Worm (Caenorhabditis elegans) whole organism, late embryonic: ENCODE measurements around the gene C02E7.8.

ENCODE experiments used
- C38D4.7 ChIP-seq: fragments of 200-800 bp; sonication (Bioruptor generic); optimal IDR thresholded peaks from 2 replicates; lab custom pipeline; 2018; ENCODE audit warnings: mild to moderate bottlenecking, missing genetic modification characterization, moderate library complexity, missing compliant biosample characterization
- K02D7.2 ChIP-seq: sonication (generic microtip); optimal IDR thresholded peaks from 2 replicates; lab custom pipeline; 2017; ENCODE audit warnings: mild to moderate bottlenecking, missing genetic modification characterization, missing compliant biosample characterization
- K09A11.1 ChIP-seq: sonication (generic microtip); optimal IDR thresholded peaks from 2 replicates; lab custom pipeline; 2017; ENCODE audit warnings: antibody characterized with exemption, mild to moderate bottlenecking, missing genetic modification characterization, missing compliant biosample characterization; ENCODE audit not compliant: insufficient read depth
- ahr-1 ChIP-seq: sonication (generic microtip); optimal IDR thresholded peaks from 2 replicates; lab custom pipeline; 2016; ENCODE audit warnings: missing genetic modification characterization, missing compliant biosample characterization
- ama-1 ChIP-seq: fragments of 150-350 bp; optimal IDR thresholded peaks from 2 replicates; lab custom pipeline; 2014
- ceh-14 ChIP-seq: sonication (generic microtip); optimal IDR thresholded peaks from 2 replicates; lab custom pipeline; 2016; ENCODE audit warnings: missing genotype, missing genetic modification characterization, missing compliant biosample characterization
- ceh-19 ChIP-seq: fragments of 200-800 bp; sonication (Bioruptor generic); optimal IDR thresholded peaks from 2 replicates; lab custom pipeline; 2018; ENCODE audit warnings: mild to moderate bottlenecking, missing genetic modification characterization, missing compliant biosample characterization
- ceh-22 ChIP-seq: sonication (generic microtip); optimal IDR thresholded peaks from 2 replicates; lab custom pipeline; 2017; ENCODE audit warnings: missing biosample characterization, missing genetic modification characterization
- ceh-24 ChIP-seq: sonication (generic microtip); optimal IDR thresholded peaks from 2 replicates; lab custom pipeline; 2016; ENCODE audit warnings: mild to moderate bottlenecking, missing genetic modification characterization, missing compliant biosample characterization
- ceh-30 ChIP-seq: fragments of 150-350 bp; optimal IDR thresholded peaks from 2 replicates; lab custom pipeline; 2014; ENCODE audit warnings: missing biosample characterization, missing genetic modification characterization
- ceh-31 ChIP-seq: sonication (generic microtip); optimal IDR thresholded peaks from 2 replicates; lab custom pipeline; 2016; ENCODE audit warnings: missing genetic modification characterization, missing compliant biosample characterization
- ceh-48 ChIP-seq: sonication (generic microtip); optimal IDR thresholded peaks from 2 replicates; lab custom pipeline; 2016; ENCODE audit warnings: missing genetic modification characterization, inconsistent platforms, missing compliant biosample characterization
- ceh-9 ChIP-seq: sonication (generic microtip); optimal IDR thresholded peaks from 2 replicates; lab custom pipeline; 2016; ENCODE audit warnings: mild to moderate bottlenecking, missing genetic modification characterization, inconsistent platforms, missing compliant biosample characterization
- dmd-4 ChIP-seq: sonication (generic microtip); optimal IDR thresholded peaks from 2 replicates; lab custom pipeline; 2016; ENCODE audit warnings: borderline replicate concordance, missing genetic modification characterization, missing compliant biosample characterization
- elt-4 ChIP-seq: sonication (generic microtip); optimal IDR thresholded peaks from 2 replicates; lab custom pipeline; 2016; ENCODE audit warnings: missing genetic modification characterization, missing compliant biosample characterization
- ets-4 ChIP-seq: sonication (generic microtip); optimal IDR thresholded peaks from 2 replicates; lab custom pipeline; 2016; ENCODE audit warnings: missing genetic modification characterization, missing compliant biosample characterization
- eyg-1 ChIP-seq: sonication (generic microtip); optimal IDR thresholded peaks from 2 replicates; lab custom pipeline; 2016; ENCODE audit warnings: missing genotype, missing genetic modification characterization, missing compliant biosample characterization
- fkh-6 ChIP-seq: sonication (generic microtip); optimal IDR thresholded peaks from 2 replicates; lab custom pipeline; 2016; ENCODE audit warnings: missing genetic modification characterization, missing compliant biosample characterization
- gmeb-2 ChIP-seq: sonication (generic microtip); optimal IDR thresholded peaks from 2 replicates; lab custom pipeline; 2016; ENCODE audit warnings: missing genetic modification characterization, inconsistent platforms, missing compliant biosample characterization
- hlh-15 ChIP-seq: sonication (generic microtip); optimal IDR thresholded peaks from 2 replicates; lab custom pipeline; 2016; ENCODE audit warnings: missing genetic modification characterization, missing compliant biosample characterization
- hlh-30 ChIP-seq: sonication (generic microtip); optimal IDR thresholded peaks from 2 replicates; lab custom pipeline; 2017; ENCODE audit warnings: antibody characterized with exemption, missing genetic modification characterization, missing compliant biosample characterization; ENCODE audit not compliant: insufficient read depth
- lim-6 ChIP-seq: sonication (generic microtip); optimal IDR thresholded peaks from 2 replicates; lab custom pipeline; 2016; ENCODE audit warnings: missing genetic modification characterization, missing compliant biosample characterization
- madf-2 ChIP-seq: sonication (generic microtip); optimal IDR thresholded peaks from 2 replicates; lab custom pipeline; 2017; ENCODE audit warnings: missing genetic modification characterization, missing compliant biosample characterization
- mec-3 ChIP-seq: sonication (generic microtip); optimal IDR thresholded peaks from 2 replicates; lab custom pipeline; 2016; ENCODE audit warnings: borderline replicate concordance, missing genetic modification characterization, missing compliant biosample characterization
- nfya-1 ChIP-seq: sonication (generic microtip); optimal IDR thresholded peaks from 2 replicates; lab custom pipeline; 2017; ENCODE audit warnings: missing genetic modification characterization, mild to moderate bottlenecking, missing compliant biosample characterization, antibody characterized with exemption, moderate library complexity
- nhr-11 ChIP-seq: fragments of 150-350 bp; optimal IDR thresholded peaks from 2 replicates; lab custom pipeline; 2014; ENCODE audit warnings: missing biosample characterization, missing genetic modification characterization
- odd-2 ChIP-seq: sonication (generic microtip); optimal IDR thresholded peaks from 2 replicates; lab custom pipeline; 2017; ENCODE audit warnings: antibody characterized with exemption, mild to moderate bottlenecking, missing genetic modification characterization, missing compliant biosample characterization
- pag-3 ChIP-seq: sonication (generic microtip); optimal IDR thresholded peaks from 2 replicates; lab custom pipeline; 2016; ENCODE audit warnings: missing compliant biosample characterization, missing genetic modification characterization, borderline replicate concordance
- pat-9 ChIP-seq: fragments of 200-800 bp; sonication (Bioruptor generic); optimal IDR thresholded peaks from 2 replicates; lab custom pipeline; 2018; ENCODE audit warnings: mild to moderate bottlenecking, missing genetic modification characterization, moderate library complexity, missing compliant biosample characterization
- pax-1 ChIP-seq: fragments of 150-350 bp; optimal IDR thresholded peaks from 2 replicates; lab custom pipeline; 2014; ENCODE audit warnings: missing biosample characterization, missing genetic modification characterization
- pha-2 ChIP-seq: sonication (generic microtip); optimal IDR thresholded peaks from 2 replicates; lab custom pipeline; 2017; ENCODE audit warnings: mild to moderate bottlenecking, missing genetic modification characterization, missing compliant biosample characterization
- pha-4 ChIP-seq: fragments of 150-350 bp; optimal IDR thresholded peaks from 2 replicates; lab custom pipeline; 2018; ENCODE audit warnings: missing biosample characterization, missing genetic modification reagents, missing genetic modification characterization
- pqm-1 ChIP-seq: sonication (generic microtip); optimal IDR thresholded peaks from 2 replicates; lab custom pipeline; 2016; ENCODE audit warnings: missing genetic modification characterization, missing compliant biosample characterization
- pros-1 ChIP-seq: fragments of 150-350 bp; optimal IDR thresholded peaks from 2 replicates; lab custom pipeline; 2014; ENCODE audit warnings: missing biosample characterization, missing genetic modification reagents, missing genetic modification characterization
- sdc-2 ChIP-seq: sonication (generic microtip); optimal IDR thresholded peaks from 2 replicates; lab custom pipeline; 2016; ENCODE audit warnings: missing genotype, missing genetic modification characterization, missing compliant biosample characterization
- sox-2 ChIP-seq: fragments of 200-800 bp; sonication (Bioruptor generic); IDR thresholded peaks from 2 replicates; pipeline ENCODE4 v1.3.6; 2022; ENCODE audit warnings: missing genetic modification reagents, missing genetic modification characterization, missing compliant biosample characterization
- sox-4 ChIP-seq: sonication (generic microtip); optimal IDR thresholded peaks from 2 replicates; lab custom pipeline; 2017; ENCODE audit warnings: mild to moderate bottlenecking, missing genetic modification characterization, inconsistent platforms, missing compliant biosample characterization
- tbx-7 ChIP-seq: sonication (generic microtip); optimal IDR thresholded peaks from 2 replicates; lab custom pipeline; 2016; ENCODE audit warnings: missing genotype, missing genetic modification characterization, missing compliant biosample characterization
- ttx-3 ChIP-seq: sonication (generic microtip); optimal IDR thresholded peaks from 2 replicates; lab custom pipeline; 2016; ENCODE audit warnings: missing genetic modification reagents, missing genetic modification characterization, missing compliant biosample characterization
- unc-3 ChIP-seq, 2 experiments: fragments of 200-800 bp in 1 of 2; sonication (Bioruptor generic) in 1 of 2; sonication (generic microtip) in 1 of 2; conservative IDR thresholded peaks in 1 of 2; optimal IDR thresholded peaks in 1 of 2; 2 replicates each; pipeline versions ENCODE4 v1.3.6 to Lab custom; 2016 to 2022; ENCODE audit warnings: missing compliant biosample characterization in 2 of 2, missing genetic modification characterization in 2 of 2, missing genetic modification reagents in 1 of 2
- unc-42 ChIP-seq: sonication (generic microtip); optimal IDR thresholded peaks from 2 replicates; lab custom pipeline; 2016; ENCODE audit warnings: missing genotype, missing genetic modification characterization, missing compliant biosample characterization
- unc-55 ChIP-seq: sonication (generic microtip); optimal IDR thresholded peaks from 2 replicates; lab custom pipeline; 2017; ENCODE audit warnings: missing biosample characterization, missing genetic modification reagents, missing genetic modification characterization
- unc-86 ChIP-seq: sonication (generic microtip); optimal IDR thresholded peaks from 2 replicates; lab custom pipeline; 2016; ENCODE audit warnings: missing genetic modification characterization, missing compliant biosample characterization
- zip-5 ChIP-seq: sonication (generic microtip); optimal IDR thresholded peaks from 2 replicates; lab custom pipeline; 2016; ENCODE audit warnings: missing genetic modification characterization, missing compliant biosample characterization
- ztf-16 ChIP-seq: sonication (generic microtip); optimal IDR thresholded peaks from 2 replicates; lab custom pipeline; 2017; ENCODE audit warnings: missing genetic modification characterization, missing compliant biosample characterization

C02E7.8 gene

ce11 chrV:4951434-4951833 is 30.8 kb upstream of the C02E7.8 start, which contains the start of gene str-207:
Gene str-207, plus strand, starts transcription at chrV:4951734.
- TF ChIP-seq sdc-2 (tag; lab: Kevin White, UChicago): no peak
- no peak for TF ChIP-seq nfya-1 (tag; lab: Kevin White, UChicago)
- TF ChIP-seq ceh-14: no peak
- TF ChIP-seq C38D4.7 (GFP tag; lab: Kevin White, UChicago): no peak
- TF ChIP-seq sox-2 (GFP tag; lab: Robert Waterston, UW): no peak
- TF ChIP-seq pros-1 (tag; lab: Kevin White, UChicago): no peak
- no peak for TF ChIP-seq ahr-1 (tag; lab: Kevin White, UChicago)
- TF ChIP-seq pqm-1 (tag; lab: Kevin White, UChicago): no peak
- no peak for TF ChIP-seq unc-42
- TF ChIP-seq ceh-48 (tag; lab: Kevin White, UChicago): no peak
- TF ChIP-seq hlh-30: no peak
- no peak for TF ChIP-seq K09A11.1 (tag; lab: Kevin White, UChicago)
- no peak for TF ChIP-seq pha-2
- no peak for TF ChIP-seq gmeb-2
- no peak for TF ChIP-seq ttx-3 (tag; lab: Kevin White, UChicago)
- no peak for TF ChIP-seq ceh-30 (tag; lab: Kevin White, UChicago)

- TF ChIP-seq ceh-9 (tag; lab: Kevin White, UChicago): no peak
- no peak for TF ChIP-seq ets-4 (tag; lab: Kevin White, UChicago)
Measured at ce11 chrV:4948635-4949034, 28.0 kb upstream of the C02E7.8 start, which contains the start of gene str-209. Gene str-209, plus strand, starts transcription at chrV:4948935.

ce11 chrV:4944219-4944618 is 23.6 kb upstream of the C02E7.8 start, which contains the start of gene str-211:
Gene str-211, minus strand, starts transcription at chrV:4944319.
- TF ChIP-seq madf-2 (tag; lab: Kevin White, UChicago) (no peak), K02D7.2 (tag; lab: Kevin White, UChicago) (no peak), pag-3 (no peak), dmd-4 (tag; lab: Kevin White, UChicago) (no peak), mec-3 (tag; lab: Kevin White, UChicago) (no peak), eyg-1 (tag; lab: Kevin White, UChicago) (no peak), zip-5 (tag; lab: Kevin White, UChicago) (no peak), pat-9 (tag; lab: Kevin White, UChicago) (no peak), unc-86 (tag; lab: Kevin White, UChicago) (no peak), unc-42 (no peak), sox-4 (tag; lab: Kevin White, UChicago) (no peak), ceh-22 (tag; lab: Kevin White, UChicago) (no peak)

- TF ChIP-seq sox-2 (GFP tag; lab: Robert Waterston, UW) (no peak), sdc-2 (tag; lab: Kevin White, UChicago) (no peak), eyg-1 (tag; lab: Kevin White, UChicago) (no peak), C38D4.7 (GFP tag; lab: Kevin White, UChicago) (no peak), lim-6 (tag; lab: Kevin White, UChicago) (no peak), dmd-4 (tag; lab: Kevin White, UChicago) (no peak), ceh-31 (tag; lab: Kevin White, UChicago) (no peak), pros-1 (tag; lab: Kevin White, UChicago) (no peak), pha-4 (tag; lab: Kevin White, UChicago) (no peak), ceh-19 (GFP tag; lab: Kevin White, UChicago) (no peak), ceh-9 (tag; lab: Kevin White, UChicago) (no peak)
Measured at ce11 chrV:4937337-4937736, 16.7 kb upstream of the C02E7.8 start.

ce11 chrV:4935096-4935495 is 14.5 kb upstream of the C02E7.8 start:
- no peak for TF ChIP-seq K09A11.1 (tag; lab: Kevin White, UChicago)
- TF ChIP-seq pat-9 (tag; lab: Kevin White, UChicago): no peak
- no peak for TF ChIP-seq tbx-7
- TF ChIP-seq unc-55 (GFP tag; lab: Kevin White, UChicago): no peak
- no peak for TF ChIP-seq pax-1 (tag; lab: Kevin White, UChicago)
- TF ChIP-seq unc-3 (GFP tag; conservative IDR thresholded peaks at IDR 0.05; lab: Robert Waterston, UW): no peak
- no peak for TF ChIP-seq unc-3 (tag; optimal IDR thresholded peaks at IDR 0.05; lab: Kevin White, UChicago)
- TF ChIP-seq elt-4 (tag; lab: Kevin White, UChicago): no peak
- no peak for TF ChIP-seq ama-1 (lab: Kevin White, UChicago)
- TF ChIP-seq fkh-6 (tag; lab: Kevin White, UChicago): no peak
- no peak for TF ChIP-seq odd-2 (tag; lab: Kevin White, UChicago)
- TF ChIP-seq ztf-16: no peak
- TF ChIP-seq hlh-15 (tag; lab: Kevin White, UChicago): no peak
- no peak for TF ChIP-seq nhr-11 (tag; lab: Kevin White, UChicago)
- no peak for TF ChIP-seq ceh-24
- no peak for TF ChIP-seq ceh-14
- no peak for TF ChIP-seq pqm-1 (tag; lab: Kevin White, UChicago)
